Worm (Caenorhabditis elegans) whole organism, early embryonic: Measurements from ENCODE around the gene ins-31.

Source experiments
- B0310.2 ChIP-seq: sonication (generic microtip); optimal IDR thresholded peaks from 2 replicates; lab custom pipeline; 2016; ENCODE audit warnings: mild to moderate bottlenecking, missing genetic modification characterization, missing compliant biosample characterization
- ama-1 ChIP-seq: fragments of 150-350 bp; optimal IDR thresholded peaks from 2 replicates; lab custom pipeline; 2014
- ceh-13 ChIP-seq: fragments of 200-800 bp; sonication (Bioruptor generic); optimal IDR thresholded peaks from 2 replicates; lab custom pipeline; 2018; ENCODE audit warnings: mild to moderate bottlenecking, missing genetic modification characterization, missing compliant biosample characterization
- hmbx-1 ChIP-seq: sonication (generic microtip); optimal IDR thresholded peaks from 2 replicates; lab custom pipeline; 2016; ENCODE audit warnings: mild to moderate bottlenecking, missing genetic modification characterization, missing compliant biosample characterization
- tbx-11 ChIP-seq: fragments of 200-800 bp; sonication (Bioruptor generic); IDR thresholded peaks from 2 replicates; pipeline ENCODE4 v1.3.6; 2022; ENCODE audit warnings: missing genetic modification characterization, missing compliant biosample characterization
- tra-4 ChIP-seq: sonication (generic microtip); optimal IDR thresholded peaks from 2 replicates; lab custom pipeline; 2017; ENCODE audit warnings: missing genetic modification characterization, missing compliant biosample characterization

ce11 chrII:3117471-3117870 is 9.4 kb upstream of the ins-31 start, which contains the start of gene T10D4.7:
- TF ChIP-seq ama-1 (lab: Kevin White, UChicago) (no peak), B0310.2 (no peak), hmbx-1 (tag; lab: Kevin White, UChicago) (no peak), tbx-11 (GFP tag; lab: Robert Waterston, UW) (no peak), tra-4 (tag; lab: Kevin White, UChicago) (no peak), ceh-13 (GFP tag; lab: Kevin White, UChicago) (no peak)
